Fruit fly (Drosophila melanogaster) whole organism, adult: ENCODE measurements around the gene X11L.

Experiments used
- CG12768 ChIP-seq: fragments of 200-800 bp; sonication (Bioruptor generic); optimal IDR thresholded peaks from 2 replicates; lab custom pipeline; 2017; ENCODE audit warnings: missing biosample characterization, missing genetic modification characterization, mild to moderate bottlenecking, moderate library complexity, missing genetic modification reagents
- CG1620 ChIP-seq: fragments of 200-800 bp; sonication (Bioruptor generic); optimal IDR thresholded peaks from 2 replicates; lab custom pipeline; 2016; ENCODE audit warnings: missing biosample characterization, missing genetic modification characterization
- CG33017 ChIP-seq: fragments of 200-800 bp; sonication (Bioruptor generic); optimal IDR thresholded peaks from 2 replicates; lab custom pipeline; 2018; ENCODE audit warnings: missing biosample characterization, mild to moderate bottlenecking, missing genetic modification characterization, moderate library complexity
- CG5204 ChIP-seq: fragments of 200-800 bp; sonication (Bioruptor generic); optimal IDR thresholded peaks from 2 replicates; lab custom pipeline; 2016; ENCODE audit warnings: missing biosample characterization, missing genetic modification characterization
- CG7045 ChIP-seq: fragments of 200-800 bp; sonication (Bioruptor generic); optimal IDR thresholded peaks from 2 replicates; lab custom pipeline; 2017; ENCODE audit warnings: missing biosample characterization, mild to moderate bottlenecking, missing genetic modification characterization
- CG7101 ChIP-seq: fragments of 200-800 bp; sonication (Bioruptor generic); optimal IDR thresholded peaks from 2 replicates; lab custom pipeline; 2018; ENCODE audit warnings: missing biosample characterization, mild to moderate bottlenecking, missing genetic modification characterization, moderate library complexity
- Crg-1 ChIP-seq: fragments of 200-800 bp; sonication (Bioruptor generic); optimal IDR thresholded peaks from 2 replicates; lab custom pipeline; 2016; ENCODE audit warnings: missing biosample characterization, missing genetic modification characterization
- bab1 ChIP-seq: fragments of 200-800 bp; sonication (Bioruptor generic); optimal IDR thresholded peaks from 3 replicates; lab custom pipeline; 2019; ENCODE audit warnings: missing biosample characterization, mild to moderate bottlenecking, missing genetic modification characterization, moderate library complexity
- cic ChIP-seq: fragments of 200-800 bp; sonication (Bioruptor generic); optimal IDR thresholded peaks from 2 replicates; lab custom pipeline; 2017; ENCODE audit warnings: missing biosample characterization, mild to moderate bottlenecking, missing genetic modification characterization, moderate library complexity
- kay ChIP-seq: fragments of 200-800 bp; sonication (Bioruptor generic); peaks from one replicate; lab custom pipeline; 2016; ENCODE audit warnings: missing biosample characterization, missing genetic modification characterization, borderline replicate concordance
- ovo ChIP-seq: fragments of 200-800 bp; sonication (Bioruptor generic); optimal IDR thresholded peaks from 2 replicates; lab custom pipeline; 2016; ENCODE audit warnings: missing biosample characterization, missing genetic modification characterization

dm6 chrX:17555139-17555538 is 44.3 kb upstream of the X11L start:
- TF ChIP-seq kay (GFP tag; lab: Kevin White, UChicago) (no peak), cic (GFP tag; lab: Kevin White, UChicago) (no peak), CG12768 (GFP tag; lab: Kevin White, UChicago) (no peak), CG5204 (GFP tag; lab: Kevin White, UChicago) (no peak), Crg-1 (GFP tag; lab: Kevin White, UChicago) (no peak), CG33017 (tag; lab: Kevin White, UChicago) (no peak), bab1 (GFP tag; lab: Kevin White, UChicago) (no peak), CG7045 (GFP tag; lab: Kevin White, UChicago) (no peak), ovo (no peak), CG1620 (GFP tag; lab: Kevin White, UChicago) (no peak), CG7101 (tag; lab: Kevin White, UChicago) (no peak)
